Worm (Caenorhabditis elegans) whole organism, L4 larva: Measurements from ENCODE around the gene ZK673.6.

ENCODE experiments used
- aha-1 ChIP-seq: fragments of 150-350 bp; peaks from one replicate; lab custom pipeline; 2014; ENCODE audit warnings: missing biosample characterization, missing genetic modification characterization
- dmd-6 ChIP-seq: fragments of 200-800 bp; sonication (Bioruptor generic); IDR thresholded peaks from 2 replicates; pipeline ENCODE4 v1.3.6; 2022; ENCODE audit warnings: missing genetic modification reagents, missing genetic modification characterization, missing compliant biosample characterization
- dpl-1 ChIP-seq: fragments of 150-350 bp; optimal IDR thresholded peaks from 2 replicates; lab custom pipeline; 2014; ENCODE audit warnings: missing biosample characterization, missing genetic modification reagents, missing genetic modification characterization
- hlh-11 ChIP-seq: fragments of 200-800 bp; sonication (Bioruptor generic); optimal IDR thresholded peaks from 2 replicates; lab custom pipeline; 2018; ENCODE audit warnings: mild to moderate bottlenecking, missing genetic modification characterization, missing compliant biosample characterization
- hmg-1.1 ChIP-seq: fragments of 200-800 bp; sonication (Bioruptor generic); IDR thresholded peaks from 2 replicates; pipeline ENCODE4 v1.3.6; 2022; ENCODE audit warnings: missing genetic modification reagents, missing genetic modification characterization, missing compliant biosample characterization
- jun-1 ChIP-seq: fragments of 150-350 bp; optimal IDR thresholded peaks from 2 replicates; lab custom pipeline; 2014; ENCODE audit warnings: missing biosample characterization, missing genetic modification reagents, missing genetic modification characterization
- lin-13 ChIP-seq: fragments of 150-350 bp; optimal IDR thresholded peaks from 2 replicates; lab custom pipeline; 2014; ENCODE audit warnings: missing biosample characterization, missing genetic modification reagents, missing genetic modification characterization
- lin-15B ChIP-seq: fragments of 150-350 bp; sonication (generic microtip); optimal IDR thresholded peaks from 3 replicates; lab custom pipeline; 2014; ENCODE audit warnings: missing biosample characterization, missing genetic modification characterization
- mep-1 ChIP-seq: fragments of 150-350 bp; sonication (generic microtip); optimal IDR thresholded peaks from 3 replicates; lab custom pipeline; 2014; ENCODE audit warnings: missing biosample characterization, missing genetic modification characterization
- nhr-28 ChIP-seq: fragments of 150-350 bp; optimal IDR thresholded peaks from 2 replicates; lab custom pipeline; 2014; ENCODE audit warnings: missing biosample characterization, missing genetic modification characterization
- snpc-4 ChIP-seq: fragments of 150-350 bp; optimal IDR thresholded peaks from 2 replicates; lab custom pipeline; 2014; ENCODE audit warnings: missing biosample characterization, missing genetic modification characterization
- unc-39 ChIP-seq: sonication (generic microtip); optimal IDR thresholded peaks from 2 replicates; lab custom pipeline; 2017; ENCODE audit warnings: missing biosample characterization, missing genetic modification characterization

DNA sequence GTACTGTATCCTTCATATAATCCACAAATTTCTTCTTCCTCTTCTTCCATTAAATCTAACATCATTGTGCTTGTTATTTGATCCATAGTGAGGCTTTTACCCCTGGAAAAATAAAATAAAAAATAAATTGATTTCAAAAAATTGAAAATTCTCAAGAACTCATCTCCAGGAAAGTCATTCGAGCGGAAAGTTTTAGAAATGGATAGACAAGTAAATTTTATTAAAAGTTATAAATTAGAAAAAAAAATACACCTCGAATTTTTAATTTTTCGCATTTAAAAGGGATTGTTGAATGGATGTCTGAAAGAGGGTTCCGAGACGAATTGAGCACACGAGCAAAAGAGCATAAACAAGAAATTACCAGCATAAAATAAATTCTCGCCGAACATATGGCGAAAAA, 42.2 kb downstream of the ZK673.6 start, which contains the start of gene frpr-21:
- no peak for TF ChIP-seq jun-1 (tag; lab: Kevin White, UChicago)
- TF ChIP-seq mep-1 (tag; lab: Kevin White, UChicago): no peak
- TF ChIP-seq nhr-28: no peak
- no peak for TF ChIP-seq lin-15B (tag; lab: Kevin White, UChicago)
- no peak for TF ChIP-seq lin-13
- no peak for TF ChIP-seq dpl-1 (GFP tag; lab: Kevin White, UChicago)
- TF ChIP-seq dmd-6: no peak
- TF ChIP-seq aha-1 (tag; lab: Kevin White, UChicago): no peak
- no peak for TF ChIP-seq unc-39 (tag; lab: Kevin White, UChicago)
- TF ChIP-seq snpc-4 (tag; lab: Kevin White, UChicago): no peak
- no peak for TF ChIP-seq hmg-1.1
- no peak for TF ChIP-seq hlh-11 (tag; lab: Kevin White, UChicago)
